Worm (Caenorhabditis elegans): ENCODE measurements around the gene C28A5.1.

Gene C28A5.1

ce11 chrIII:4404339-4404836 is 29.8 kb downstream of the C28A5.1 start, which contains the start of the genes R07E5.17 and snfc-5:
R07E5.17 (minus strand) TSS chrIII:4404436.
snfc-5 (plus strand) TSS chrIII:4404786.
- TF ChIP-seq sea-2 (GFP tag; optimal IDR thresholded peaks at IDR 0.05) (no peak), nfya-1 (tag; optimal IDR thresholded peaks at IDR 0.05; ENCODE audit: insufficient read depth) (peak; percentile 60), zag-1 (tag; optimal IDR thresholded peaks at IDR 0.05) (no peak), lin-39 (tag; optimal IDR thresholded peaks at IDR 0.05) (peak; percentile 23), ztf-11 (tag; optimal IDR thresholded peaks at IDR 0.05) (no peak), nhr-43 (tag; optimal IDR thresholded peaks at IDR 0.05; ENCODE audit: poor library complexity, severe bottlenecking) (no peak), jun-1 (tag; optimal IDR thresholded peaks at IDR 0.05) (no peak), nhr-25 (tag; optimal IDR thresholded peaks at IDR 0.05) (peak; percentile 9), snpc-4 (tag; optimal IDR thresholded peaks at IDR 0.05) (peak; percentile 2), lsy-12 (tag; optimal IDR thresholded peaks at IDR 0.05) (no peak), ceh-16 (tag; optimal IDR thresholded peaks at IDR 0.05) (no peak), fos-1 (tag; optimal IDR thresholded peaks at IDR 0.05) (no peak), mdl-1 (tag; optimal IDR thresholded peaks at IDR 0.05) (no peak), elt-1 (tag; optimal IDR thresholded peaks at IDR 0.05) (no peak), tbx-2 (tag; optimal IDR thresholded peaks at IDR 0.05) (no peak), nhr-11 (tag; optimal IDR thresholded peaks at IDR 0.05) (no peak), nhr-76 (tag; optimal IDR thresholded peaks at IDR 0.05) (no peak), ceh-28 (tag; optimal IDR thresholded peaks at IDR 0.05) (no peak), unc-62 (GFP tag; optimal IDR thresholded peaks at IDR 0.05) (no peak), lin-15B (tag; optimal IDR thresholded peaks at IDR 0.05) (peak; percentile 77), elt-2 (tag; optimal IDR thresholded peaks at IDR 0.05) (peak; percentile 12), nhr-23 (tag; optimal IDR thresholded peaks at IDR 0.05) (peak; percentile 31), fkh-2 (tag; optimal IDR thresholded peaks at IDR 0.05) (no peak)

ce11 chrIII:4401142-4401541 is 33.0 kb downstream of the C28A5.1 start, which contains the start of gene R07E5.15:
R07E5.15 (plus strand) TSS chrIII:4401442.
- TF ChIP-seq hmg-11 (tag; optimal IDR thresholded peaks at IDR 0.05) (no peak), sea-2 (GFP tag; optimal IDR thresholded peaks at IDR 0.05) (no peak), lin-15B (tag; optimal IDR thresholded peaks at IDR 0.05) (no peak), ztf-4 (tag; optimal IDR thresholded peaks at IDR 0.05) (no peak), unc-62 (GFP tag; optimal IDR thresholded peaks at IDR 0.05) (no peak), nhr-77 (tag; optimal IDR thresholded peaks at IDR 0.05) (no peak), nhr-237 (tag; optimal IDR thresholded peaks at IDR 0.05) (no peak), nhr-67 (tag; optimal IDR thresholded peaks at IDR 0.05) (no peak), unc-39 (tag; optimal IDR thresholded peaks at IDR 0.05) (no peak), ceh-16 (tag; optimal IDR thresholded peaks at IDR 0.05) (no peak), fkh-2 (tag; optimal IDR thresholded peaks at IDR 0.05) (no peak), nhr-28 (tag; optimal IDR thresholded peaks at IDR 0.05) (no peak), jun-1 (tag; optimal IDR thresholded peaks at IDR 0.05) (no peak)

ce11 chrIII:4398463-4398862 is 35.7 kb downstream of the C28A5.1 start, which contains the start of gene R07E5.6:
R07E5.6 (plus strand) TSS chrIII:4398763.
- TF ChIP-seq ceh-9 (tag; optimal IDR thresholded peaks at IDR 0.05): no peak
- peak; percentile 41 for TF ChIP-seq ceh-28 (tag; optimal IDR thresholded peaks at IDR 0.05)

- TF ChIP-seq elt-3 (tag; optimal IDR thresholded peaks at IDR 0.05): no peak
- no peak for TF ChIP-seq lsy-12 (tag; optimal IDR thresholded peaks at IDR 0.05)
- TF ChIP-seq tbx-2 (tag; optimal IDR thresholded peaks at IDR 0.05): no peak
- TF ChIP-seq pha-4 (tag; optimal IDR thresholded peaks at IDR 0.05): no peak
- TF ChIP-seq aly-2 (tag; optimal IDR thresholded peaks at IDR 0.05): no peak
- TF ChIP-seq unc-62 (GFP tag; optimal IDR thresholded peaks at IDR 0.05): no peak
- no peak for TF ChIP-seq nhr-43 (tag; optimal IDR thresholded peaks at IDR 0.05; ENCODE audit: poor library complexity, severe bottlenecking)
- TF ChIP-seq egl-5 (tag; optimal IDR thresholded peaks at IDR 0.05): no peak
- TF ChIP-seq nhr-25 (tag; optimal IDR thresholded peaks at IDR 0.05): no peak
- no peak for TF ChIP-seq lin-39 (tag; optimal IDR thresholded peaks at IDR 0.05)
- TF ChIP-seq fkh-10 (GFP tag; optimal IDR thresholded peaks at IDR 0.05): no peak
- no peak for TF ChIP-seq elt-2 (tag; optimal IDR thresholded peaks at IDR 0.05)
- no peak for TF ChIP-seq ztf-11 (tag; optimal IDR thresholded peaks at IDR 0.05)
- no peak for TF ChIP-seq ceh-82 (tag; optimal IDR thresholded peaks at IDR 0.05)
- no peak for TF ChIP-seq nhr-28 (tag; optimal IDR thresholded peaks at IDR 0.05)
- TF ChIP-seq pqm-1 (tag; optimal IDR thresholded peaks at IDR 0.05): no peak
- no peak for TF ChIP-seq snpc-4 (tag; optimal IDR thresholded peaks at IDR 0.05)
- no peak for TF ChIP-seq R02D3.7 (tag; optimal IDR thresholded peaks at IDR 0.05)
- no peak for TF ChIP-seq ceh-28 (tag; optimal IDR thresholded peaks at IDR 0.05)
Observed at ce11 chrIII:4397115-4397514, 37.0 kb downstream of the C28A5.1 start, which contains the start of gene R07E5.5. R07E5.5 (plus strand) TSS chrIII:4397415.
